Worm (Caenorhabditis elegans): Measurements from ENCODE around the gene srt-49.
"Not testable (repeated sequence)": the region's sequence is repeated elsewhere in the genome, so short reads cannot be mapped to it uniquely, and the experiment has no call there.

Gene srt-49

ce11 chrIV:15098294-15098693 is at the start of gene srt-49:
Gene srt-49, minus strand, starts transcription at chrIV:15098394.
- TF ChIP-seq W03F9.2 (tag; optimal IDR thresholded peaks at IDR 0.05) (no peak), dao-5 (tag; optimal IDR thresholded peaks at IDR 0.05) (no peak)

ce11 chrIV:15147104-15147503 is 48.9 kb upstream of the srt-49 start, which contains the start of gene str-78:
Gene str-78, minus strand, starts transcription at chrIV:15147204.
- TF ChIP-seq W03F9.2 (tag; optimal IDR thresholded peaks at IDR 0.05) (no peak), him-1 (tag; optimal IDR thresholded peaks at IDR 0.05) (no peak), dao-5 (tag; optimal IDR thresholded peaks at IDR 0.05) (no peak)

DNA sequence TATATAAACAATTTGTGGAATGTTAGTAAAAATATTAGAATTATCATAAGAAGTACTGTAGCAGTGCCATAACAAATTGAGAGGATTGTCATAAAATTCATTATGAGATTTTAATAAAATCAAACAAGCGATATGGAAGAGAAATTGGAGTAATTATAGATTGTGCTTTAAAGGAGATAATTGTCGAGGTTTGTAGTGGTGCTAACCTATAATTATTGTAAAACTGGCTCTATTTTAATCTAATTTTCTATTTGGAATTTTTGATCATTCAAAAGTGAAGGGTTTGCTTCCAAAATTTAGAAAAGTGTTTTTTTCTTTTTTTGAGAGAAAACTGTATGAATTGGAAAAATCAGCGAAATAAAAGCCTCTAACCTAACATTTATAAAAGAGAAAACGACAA is 42.6 kb upstream of the srt-49 start, which contains the start of gene srg-51:
Gene srg-51, minus strand, starts transcription at position 101 of the 400 bp plus-strand sequence.
- TF ChIP-seq him-1 (tag; optimal IDR thresholded peaks at IDR 0.05) (no peak), dao-5 (tag; optimal IDR thresholded peaks at IDR 0.05) (no peak), W03F9.2 (tag; optimal IDR thresholded peaks at IDR 0.05) (no peak)

DNA sequence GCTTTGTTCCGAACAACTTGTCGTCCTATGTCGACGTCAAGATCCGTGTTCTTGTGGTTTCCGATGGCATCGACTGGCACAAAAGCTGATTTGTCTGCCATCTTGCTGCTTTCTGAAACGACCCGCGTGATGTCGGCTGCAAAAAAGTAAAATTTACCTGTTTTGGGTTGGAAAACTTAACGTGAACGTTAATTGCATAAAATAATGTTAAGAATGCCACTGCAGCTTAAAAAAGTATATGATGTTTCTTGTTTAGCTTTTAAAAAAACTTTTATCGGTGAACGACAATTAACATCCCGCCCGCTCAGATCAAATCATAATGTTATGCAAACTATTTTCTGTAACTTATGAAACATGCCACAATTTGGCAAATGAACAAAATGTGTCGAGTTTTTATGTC is 35.7 kb upstream of the srt-49 start, which contains the start of gene M199.8:
Gene M199.8, minus strand, starts transcription at position 101 of the 400 bp plus-strand sequence.
- not testable (repeated sequence) for TF ChIP-seq him-1, dao-5, W03F9.2 (tag; optimal IDR thresholded peaks at IDR 0.05)

ce11 chrIV:15131697-15132096 is 33.5 kb upstream of the srt-49 start, which contains the start of gene col-135:
Gene col-135, minus strand, starts transcription at chrIV:15131797.
- TF ChIP-seq him-1 (tag; optimal IDR thresholded peaks at IDR 0.05) = no peak
- no peak for TF ChIP-seq W03F9.2 (tag; optimal IDR thresholded peaks at IDR 0.05)
- TF ChIP-seq dao-5 (tag; optimal IDR thresholded peaks at IDR 0.05) = no peak

ce11 chrIV:15127731-15128130 is 29.5 kb upstream of the srt-49 start, which contains the start of gene M199.9:
Gene M199.9, minus strand, starts transcription at chrIV:15127831.
- TF ChIP-seq him-1 (tag; optimal IDR thresholded peaks at IDR 0.05) (no peak), dao-5 (tag; optimal IDR thresholded peaks at IDR 0.05) (no peak), W03F9.2 (tag; optimal IDR thresholded peaks at IDR 0.05) (no peak)

DNA sequence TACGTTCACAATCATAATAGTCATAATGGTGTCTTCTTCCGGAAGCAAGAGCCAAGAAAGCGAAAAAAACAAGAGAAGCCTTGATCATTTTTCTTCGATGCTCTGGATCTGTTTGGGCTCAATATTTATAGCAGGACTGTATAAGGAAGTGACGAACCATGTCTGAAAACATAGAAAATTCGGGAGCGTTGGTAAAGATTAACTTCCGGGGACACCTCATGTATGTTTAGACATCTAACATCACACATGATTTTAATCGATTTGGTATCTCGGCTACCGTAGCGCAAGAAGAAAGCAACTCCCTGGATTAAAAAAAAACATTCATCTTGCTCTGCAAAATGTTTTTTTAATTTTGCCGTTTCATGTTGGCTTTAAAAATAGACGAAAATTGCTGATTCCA is 27.8 kb upstream of the srt-49 start, which contains the start of gene clec-190:
Gene clec-190, minus strand, starts transcription at position 101 of the 400 bp plus-strand sequence.
- no peak for TF ChIP-seq W03F9.2 (tag; optimal IDR thresholded peaks at IDR 0.05)
- TF ChIP-seq dao-5 (tag; optimal IDR thresholded peaks at IDR 0.05) = no peak
- no peak for TF ChIP-seq him-1 (tag; optimal IDR thresholded peaks at IDR 0.05)

- no peak for TF ChIP-seq dao-5 (tag; optimal IDR thresholded peaks at IDR 0.05)
- TF ChIP-seq him-1 (tag; optimal IDR thresholded peaks at IDR 0.05) = no peak
Measured at ce11 chrIV:15122882-15123281, 24.7 kb upstream of the srt-49 start, which contains the start of gene M199.7. Gene M199.7, plus strand, starts transcription at chrIV:15123182.

DNA sequence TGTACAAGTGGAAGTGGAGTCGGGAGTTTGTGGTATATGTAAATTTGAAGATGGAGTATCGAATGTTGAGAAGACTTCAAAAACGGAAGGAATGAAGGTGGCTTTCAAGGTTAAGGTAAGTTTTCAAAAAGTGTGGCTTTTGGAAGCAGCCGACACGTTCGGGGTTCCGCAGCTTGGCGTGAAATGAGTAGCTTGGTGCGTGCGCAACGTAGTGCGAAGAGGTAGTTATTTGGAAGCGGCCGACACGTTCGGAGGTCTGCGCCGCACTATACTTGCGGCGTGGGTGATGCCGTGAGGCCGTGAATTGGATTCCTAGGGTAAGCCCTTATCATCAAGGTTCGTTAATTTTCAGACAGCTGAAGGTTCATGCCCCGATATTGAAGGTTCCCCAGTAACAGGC is 22.6 kb upstream of the srt-49 start, which contains the start of gene clec-189:
Gene clec-189, plus strand, starts transcription at position 92 of the 400 bp plus-strand sequence.
- no peak for TF ChIP-seq him-1 (tag; optimal IDR thresholded peaks at IDR 0.05)

DNA sequence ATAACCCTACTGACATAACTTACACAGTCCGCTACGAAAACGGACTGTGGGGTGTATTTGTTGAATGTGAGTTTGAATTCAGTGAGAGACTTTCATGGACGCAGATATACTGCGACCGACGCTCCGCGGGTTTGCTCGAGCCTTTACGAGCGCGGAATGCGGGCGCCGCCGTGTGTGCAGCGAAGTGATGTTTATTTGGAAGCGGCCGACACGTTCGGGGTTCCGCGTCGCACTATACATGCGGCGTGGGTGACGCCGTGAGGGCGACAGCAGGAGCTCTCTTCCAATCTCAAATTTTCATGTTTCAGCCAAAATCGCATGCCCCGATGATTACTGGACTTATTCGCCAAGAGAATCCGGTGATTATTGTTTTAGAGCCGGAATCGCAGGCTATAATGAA is 21.1 kb upstream of the srt-49 start:
- TF ChIP-seq him-1 (tag; optimal IDR thresholded peaks at IDR 0.05) = no peak
- TF ChIP-seq W03F9.2 (tag; optimal IDR thresholded peaks at IDR 0.05) = no peak
- no peak for TF ChIP-seq dao-5 (tag; optimal IDR thresholded peaks at IDR 0.05)

ce11 chrIV:15118390-15118789 is 20.2 kb upstream of the srt-49 start, which contains the start of gene M199.136:
Gene M199.136, plus strand, starts transcription at chrIV:15118690.
- no peak for TF ChIP-seq W03F9.2 (tag; optimal IDR thresholded peaks at IDR 0.05)
- TF ChIP-seq him-1 (tag; optimal IDR thresholded peaks at IDR 0.05) = no peak
- no peak for TF ChIP-seq dao-5 (tag; optimal IDR thresholded peaks at IDR 0.05)

- no peak for TF ChIP-seq W03F9.2 (tag; optimal IDR thresholded peaks at IDR 0.05)
- no peak for TF ChIP-seq dao-5 (tag; optimal IDR thresholded peaks at IDR 0.05)
- TF ChIP-seq him-1 (tag; optimal IDR thresholded peaks at IDR 0.05) = no peak
Measured at ce11 chrIV:15114324-15114723, 16.1 kb upstream of the srt-49 start, which contains the start of gene M199.135. Gene M199.135, plus strand, starts transcription at chrIV:15114624.

DNA sequence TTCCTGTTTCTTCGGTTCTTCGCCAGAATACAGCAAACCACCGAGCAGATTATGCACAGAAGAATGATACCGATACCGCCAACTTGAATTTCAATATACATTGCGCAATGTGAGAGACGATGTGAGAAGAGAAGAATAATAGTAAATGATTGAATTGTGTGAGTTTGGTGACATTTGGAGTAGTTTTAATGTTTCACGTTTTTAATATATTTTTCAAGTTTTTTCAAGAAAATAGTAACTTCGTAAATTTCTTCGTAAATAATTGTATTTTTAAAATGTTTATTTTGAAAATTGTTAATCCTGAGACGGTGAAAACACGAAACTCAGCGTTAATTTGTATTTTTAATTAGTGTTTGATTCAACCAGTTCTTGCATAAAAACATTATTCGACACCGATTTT is 14.9 kb upstream of the srt-49 start, which contains the start of gene M199.134:
Gene M199.134, minus strand, starts transcription at position 101 of the 400 bp plus-strand sequence.
- TF ChIP-seq dao-5 (tag; optimal IDR thresholded peaks at IDR 0.05) (no peak), W03F9.2 (tag; optimal IDR thresholded peaks at IDR 0.05) (no peak), him-1 (tag; optimal IDR thresholded peaks at IDR 0.05) (no peak)

- TF ChIP-seq him-1 (tag; optimal IDR thresholded peaks at IDR 0.05) (no peak), W03F9.2 (tag; optimal IDR thresholded peaks at IDR 0.05) (no peak), dao-5 (tag; optimal IDR thresholded peaks at IDR 0.05) (no peak)
Measured at ce11 chrIV:15108475-15108874, 10.3 kb upstream of the srt-49 start, which contains the start of gene M199.2. Gene M199.2, plus strand, starts transcription at chrIV:15108775.

ce11 chrIV:15107218-15107617 is 9.0 kb upstream of the srt-49 start:
- no peak for TF ChIP-seq dao-5 (tag; optimal IDR thresholded peaks at IDR 0.05)
- no peak for TF ChIP-seq W03F9.2 (tag; optimal IDR thresholded peaks at IDR 0.05)
- no peak for TF ChIP-seq him-1 (tag; optimal IDR thresholded peaks at IDR 0.05)

Data from whole organism, L4/young adult.